Fruit fly (Drosophila melanogaster) whole organism, pupa: ENCODE measurements around the gene CG4849.
"Not testable (repeated sequence)": the region's sequence is repeated elsewhere in the genome, so short reads cannot be mapped to it uniquely, and the experiment has no call there.

Experiments used
- CG10348 ChIP-seq: fragments of 200-800 bp; sonication (Bioruptor generic); IDR thresholded peaks from 2 replicates; pipeline ENCODE4 v1.3.6; 2022; ENCODE audit warnings: missing biosample characterization, missing genetic modification characterization
- CG12605 ChIP-seq: fragments of 200-800 bp; sonication (Bioruptor generic); IDR thresholded peaks from 2 replicates; pipeline ENCODE4 v1.3.6; 2022; ENCODE audit warnings: missing biosample characterization, missing genetic modification characterization
- CG13204 ChIP-seq: fragments of 200-800 bp; sonication (Bioruptor generic); optimal IDR thresholded peaks from 2 replicates; lab custom pipeline; 2018; ENCODE audit warnings: missing biosample characterization, mild to moderate bottlenecking, missing genetic modification characterization, moderate library complexity
- CG14655 ChIP-seq: fragments of 200-800 bp; sonication (Bioruptor generic); optimal IDR thresholded peaks from 3 replicates; lab custom pipeline; 2017; ENCODE audit warnings: mild to moderate bottlenecking, missing biosample characterization, missing genetic modification reagents, missing genetic modification characterization
- CG15710 ChIP-seq: fragments of 200-800 bp; sonication (Bioruptor generic); optimal IDR thresholded peaks from 2 replicates; lab custom pipeline; 2018; ENCODE audit warnings: missing biosample characterization, mild to moderate bottlenecking, missing genetic modification characterization, moderate library complexity
- CG17806 ChIP-seq: fragments of 200-800 bp; sonication (Bioruptor generic); optimal IDR thresholded peaks from 2 replicates; lab custom pipeline; 2018; ENCODE audit warnings: missing biosample characterization, mild to moderate bottlenecking, missing genetic modification characterization, moderate library complexity
- CG32121 ChIP-seq: fragments of 200-800 bp; sonication (Bioruptor generic); IDR thresholded peaks from 2 replicates; pipeline ENCODE4 v1.3.6; 2022; ENCODE audit warnings: missing biosample characterization, missing genetic modification characterization
- CG34367 ChIP-seq: fragments of 200-800 bp; sonication (Bioruptor generic); optimal IDR thresholded peaks from 2 replicates; lab custom pipeline; 2018; ENCODE audit warnings: missing biosample characterization, mild to moderate bottlenecking, missing genetic modification characterization
- CG4496 ChIP-seq: fragments of 200-800 bp; sonication (Bioruptor generic); IDR thresholded peaks from 3 replicates; pipeline ENCODE4 v1.3.6; 2022; ENCODE audit warnings: missing biosample characterization, missing genetic modification characterization
- CG8159 ChIP-seq: fragments of 200-800 bp; sonication (Bioruptor generic); optimal IDR thresholded peaks from 3 replicates; lab custom pipeline; 2018; ENCODE audit warnings: missing biosample characterization, mild to moderate bottlenecking, missing genetic modification characterization, moderate library complexity
- CG8301 ChIP-seq: fragments of 200-800 bp; sonication (Bioruptor generic); optimal IDR thresholded peaks from 2 replicates; lab custom pipeline; 2018; ENCODE audit warnings: missing biosample characterization, mild to moderate bottlenecking, missing genetic modification characterization
- CG9948 ChIP-seq: fragments of 200-800 bp; sonication (Bioruptor generic); optimal IDR thresholded peaks from 2 replicates; lab custom pipeline; 2018; ENCODE audit warnings: missing biosample characterization, mild to moderate bottlenecking, missing genetic modification characterization, moderate library complexity
- D1 ChIP-seq: fragments of 200-800 bp; sonication (Bioruptor generic); optimal IDR thresholded peaks from 2 replicates; lab custom pipeline; 2018; ENCODE audit warnings: missing biosample characterization, mild to moderate bottlenecking, missing genetic modification characterization, moderate library complexity
- EcR ChIP-seq: fragments of 200-800 bp; sonication (Bioruptor generic); optimal IDR thresholded peaks from 3 replicates; lab custom pipeline; 2019; ENCODE audit warnings: missing biosample characterization, missing genetic modification characterization, mild to moderate bottlenecking, moderate library complexity, missing genetic modification reagents
- Ets98B ChIP-seq: fragments of 200-800 bp; sonication (Bioruptor generic); IDR thresholded peaks from 2 replicates; pipeline ENCODE4 v1.3.6; 2022; ENCODE audit warnings: missing biosample characterization, missing genetic modification characterization
- Pif1A ChIP-seq: fragments of 200-800 bp; sonication (Bioruptor generic); optimal IDR thresholded peaks from 3 replicates; lab custom pipeline; 2016; ENCODE audit warnings: missing biosample characterization, missing genetic modification characterization
- Pif1B ChIP-seq: fragments of 200-800 bp; sonication (Bioruptor generic); optimal IDR thresholded peaks from 3 replicates; lab custom pipeline; 2016; ENCODE audit warnings: missing biosample characterization, missing genetic modification characterization
- Snoo ChIP-seq: fragments of 200-800 bp; sonication (Bioruptor generic); optimal IDR thresholded peaks from 3 replicates; lab custom pipeline; 2017; ENCODE audit warnings: missing biosample characterization, mild to moderate bottlenecking, missing genetic modification characterization, inconsistent platforms
- fd96Ca ChIP-seq: fragments of 200-800 bp; sonication (Bioruptor generic); IDR thresholded peaks from 3 replicates; pipeline ENCODE4 v1.3.6; 2022; ENCODE audit warnings: missing biosample characterization, missing genetic modification characterization
- gl ChIP-seq: fragments of 200-800 bp; sonication (Bioruptor generic); optimal IDR thresholded peaks from 2 replicates; lab custom pipeline; 2018; ENCODE audit warnings: missing biosample characterization, mild to moderate bottlenecking, missing genetic modification characterization
- rn ChIP-seq: fragments of 200-800 bp; sonication (Bioruptor generic); IDR thresholded peaks from 2 replicates; pipeline ENCODE4 v1.3.6; 2022; ENCODE audit warnings: missing biosample characterization, missing genetic modification characterization

CG4849 gene

DNA sequence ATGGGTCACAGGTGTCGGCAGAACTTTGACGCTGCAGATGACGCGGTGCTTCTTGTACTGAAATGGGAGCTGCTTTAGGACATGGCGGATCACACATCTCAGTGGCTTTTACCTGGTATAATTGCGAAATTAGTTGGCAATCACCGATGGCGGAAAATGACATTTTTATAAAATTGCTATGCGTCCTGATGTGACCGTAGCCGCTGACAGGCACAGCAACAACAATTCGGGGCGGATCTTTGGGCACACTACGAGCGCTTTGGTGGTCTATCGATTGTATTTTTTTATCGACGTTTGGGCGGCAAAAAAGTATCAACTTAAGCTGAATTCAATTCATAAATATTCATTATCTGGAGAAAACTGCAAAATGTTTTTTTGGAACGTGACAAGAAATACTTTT is 9.3 kb upstream of the CG4849 start, which contains the start of gene CG4951:
CG4951 (minus strand) TSS at position 223 of the 400 bp plus-strand sequence.
- no peak for TF ChIP-seq CG10348
- no peak for TF ChIP-seq Snoo
- no peak for TF ChIP-seq CG17806 (tag; lab: Kevin White, UChicago)
- no peak for TF ChIP-seq CG8301 (tag; lab: Kevin White, UChicago)
- TF ChIP-seq CG15710 (tag; lab: Kevin White, UChicago) = no peak
- no peak for TF ChIP-seq CG34367 (tag; lab: Kevin White, UChicago)
- TF ChIP-seq EcR (GFP tag; lab: Kevin White, UChicago) = no peak
- no peak for TF ChIP-seq Pif1B (GFP tag; lab: Kevin White, UChicago)
- no peak for TF ChIP-seq CG9948
- TF ChIP-seq fd96Ca = no peak
- no peak for TF ChIP-seq CG14655 (GFP tag; lab: Kevin White, UChicago)
- TF ChIP-seq, all 21 proteins: peak for 0

- no peak for TF ChIP-seq CG34367 (tag; lab: Kevin White, UChicago)
- TF ChIP-seq CG4496 (GFP tag; lab: Robert Waterston, UW) = peak; percentile 56; the same call in 2 of the 3 replicates
- TF ChIP-seq CG8301 (tag; lab: Kevin White, UChicago) = no peak
- peak; percentile 50; the same call in 1 of the 2 replicates for TF ChIP-seq Ets98B (GFP tag; lab: Robert Waterston, UW)
- TF ChIP-seq gl (tag; lab: Kevin White, UChicago) = no peak
- peak; percentile 78 for TF ChIP-seq fd96Ca
- TF ChIP-seq CG12605 (GFP tag; lab: Robert Waterston, UW) = peak; percentile 48; the same call in 1 of the 2 replicates
- TF ChIP-seq CG32121 (GFP tag; lab: Robert Waterston, UW) = peak; percentile 63; the same call in 1 of the 2 replicates
Observed at dm6 chr3R:27954533-27954932, 8.7 kb upstream of the CG4849 start, which contains the start of gene Nep7. TSS of gene Nep7 (plus strand) at chr3R:27954917.

- TF ChIP-seq CG8301 (tag; lab: Kevin White, UChicago) (no peak), D1 (tag; lab: Kevin White, UChicago) (no peak), CG10348 (no peak), fd96Ca (no peak), CG13204 (GFP tag; lab: Kevin White, UChicago) (no peak), Ets98B (GFP tag; lab: Robert Waterston, UW) (no peak), Pif1A (GFP tag; lab: Kevin White, UChicago) (no peak), CG14655 (GFP tag; lab: Kevin White, UChicago) (no peak), CG4496 (GFP tag; lab: Robert Waterston, UW) (no peak), CG32121 (GFP tag; lab: Robert Waterston, UW) (no peak), CG8159 (no peak), CG15710 (tag; lab: Kevin White, UChicago) (no peak), CG12605 (GFP tag; lab: Robert Waterston, UW) (no peak), EcR (GFP tag; lab: Kevin White, UChicago) (no peak), CG9948 (no peak), CG17806 (tag; lab: Kevin White, UChicago) (no peak), CG34367 (tag; lab: Kevin White, UChicago) (no peak), Snoo (no peak)
Observed at dm6 chr3R:27957967-27958366, 5.2 kb upstream of the CG4849 start.

- TF ChIP-seq Pif1A (GFP tag; lab: Kevin White, UChicago); Snoo; Ets98B (GFP tag; lab: Robert Waterston, UW): not testable (repeated sequence)
Observed at dm6 chr3R:27959145-27959544, 4.1 kb upstream of the CG4849 start, which contains the start of the genes CG42487 and CG4884. TSS of gene CG42487 (minus strand) at chr3R:27959245. TSS of gene CG4884 (minus strand) at chr3R:27959245.

dm6 chr3R:27960473-27960872 is 2.7 kb upstream of the CG4849 start, which contains the start of gene CG31253:
TSS of gene CG31253 (minus strand) at chr3R:27960573.
- not testable (repeated sequence) for TF ChIP-seq CG4496 (GFP tag; lab: Robert Waterston, UW); CG34367 (tag; lab: Kevin White, UChicago); CG13204 (GFP tag; lab: Kevin White, UChicago)

dm6 chr3R:27986794-27987193 is 23.6 kb downstream of the CG4849 start:
- TF ChIP-seq fd96Ca (no peak), Ets98B (GFP tag; lab: Robert Waterston, UW) (no peak), CG4496 (GFP tag; lab: Robert Waterston, UW) (no peak), Pif1A (GFP tag; lab: Kevin White, UChicago) (no peak), CG13204 (GFP tag; lab: Kevin White, UChicago) (no peak), EcR (GFP tag; lab: Kevin White, UChicago) (no peak)

dm6 chr3R:27987329-27987728 is 24.1 kb downstream of the CG4849 start:
- no peak for TF ChIP-seq Snoo
- no peak for TF ChIP-seq CG9948
- peak; percentile 69 for TF ChIP-seq CG8301 (tag; lab: Kevin White, UChicago)
- peak; percentile 59; the same call in 2 of the 3 replicates for TF ChIP-seq CG4496 (GFP tag; lab: Robert Waterston, UW)
- TF ChIP-seq CG32121 (GFP tag; lab: Robert Waterston, UW) = peak; percentile 67; the same call in 1 of the 2 replicates
- TF ChIP-seq CG10348 = no peak
- TF ChIP-seq CG12605 (GFP tag; lab: Robert Waterston, UW) = peak; percentile 66
- TF ChIP-seq rn (GFP tag; lab: Robert Waterston, UW) = peak; percentile 46; the same call in 1 of the 2 replicates
- TF ChIP-seq D1 (tag; lab: Kevin White, UChicago) = no peak
- TF ChIP-seq Pif1B (GFP tag; lab: Kevin White, UChicago) = no peak
- peak; percentile 52 for TF ChIP-seq CG8159
- TF ChIP-seq CG34367 (tag; lab: Kevin White, UChicago) = peak; percentile 20
- TF ChIP-seq CG15710 (tag; lab: Kevin White, UChicago) = peak; percentile 47
- TF ChIP-seq CG14655 (GFP tag; lab: Kevin White, UChicago) = peak; percentile 65
- TF ChIP-seq Ets98B (GFP tag; lab: Robert Waterston, UW) = peak; percentile 43; the same call in 1 of the 2 replicates
